Worm (Caenorhabditis elegans) whole organism, L2 larva: Measurements from ENCODE around the gene W05B2.2.

Source experiments
- alr-1 ChIP-seq: fragments of 150-350 bp; optimal IDR thresholded peaks from 2 replicates; lab custom pipeline; 2014; ENCODE audit warnings: missing biosample characterization, missing genetic modification characterization
- ama-1 ChIP-seq: fragments of 150-350 bp; optimal IDR thresholded peaks from 2 replicates; lab custom pipeline; 2018; ENCODE audit warnings: inconsistent platforms
- elt-3 ChIP-seq: sonication (generic microtip); optimal IDR thresholded peaks from 2 replicates; lab custom pipeline; 2017; ENCODE audit warnings: missing biosample characterization, missing genetic modification characterization
- mdl-1 ChIP-seq, 2 experiments: fragments of 150-350 bp in 1 of 2; sonication (generic microtip) in 1 of 2; optimal IDR thresholded peaks; 2 replicates each; lab custom pipeline; 2017; ENCODE audit warnings: missing biosample characterization in 2 of 2, missing genetic modification characterization in 2 of 2
- nhr-10 ChIP-seq: sonication (generic microtip); optimal IDR thresholded peaks from 2 replicates; lab custom pipeline; 2017; ENCODE audit warnings: missing biosample characterization, missing genetic modification characterization
- nhr-11 ChIP-seq: fragments of 150-350 bp; optimal IDR thresholded peaks from 2 replicates; lab custom pipeline; 2014; ENCODE audit warnings: missing biosample characterization, missing genetic modification characterization
- nhr-237 ChIP-seq: fragments of 150-350 bp; optimal IDR thresholded peaks from 2 replicates; lab custom pipeline; 2014; ENCODE audit warnings: missing biosample characterization, missing genetic modification characterization
- nhr-77 ChIP-seq: fragments of 150-350 bp; optimal IDR thresholded peaks from 2 replicates; lab custom pipeline; 2014; ENCODE audit warnings: missing biosample characterization, missing genetic modification characterization
- skn-1 ChIP-seq: sonication (generic microtip); optimal IDR thresholded peaks from 2 replicates; lab custom pipeline; 2017; ENCODE audit warnings: missing biosample characterization, missing genetic modification characterization
- sma-9 ChIP-seq, 2 experiments: fragments of 150-350 bp in 1 of 2; sonication (generic microtip) in 1 of 2; optimal IDR thresholded peaks; 2 replicates each; lab custom pipeline; 2014 to 2016; ENCODE audit warnings: missing genetic modification characterization in 2 of 2, mild to moderate bottlenecking in 1 of 2, missing biosample characterization in 1 of 2, missing compliant biosample characterization in 1 of 2, missing genetic modification reagents in 1 of 2, moderate library complexity in 1 of 2
- unc-62 ChIP-seq: fragments of 150-350 bp; optimal IDR thresholded peaks from 2 replicates; lab custom pipeline; 2014; ENCODE audit warnings: missing biosample characterization, missing genetic modification reagents, missing genetic modification characterization
- ztf-4 ChIP-seq: fragments of 150-350 bp; optimal IDR thresholded peaks from 2 replicates; lab custom pipeline; 2014; ENCODE audit warnings: missing biosample characterization, missing genetic modification characterization

DNA sequence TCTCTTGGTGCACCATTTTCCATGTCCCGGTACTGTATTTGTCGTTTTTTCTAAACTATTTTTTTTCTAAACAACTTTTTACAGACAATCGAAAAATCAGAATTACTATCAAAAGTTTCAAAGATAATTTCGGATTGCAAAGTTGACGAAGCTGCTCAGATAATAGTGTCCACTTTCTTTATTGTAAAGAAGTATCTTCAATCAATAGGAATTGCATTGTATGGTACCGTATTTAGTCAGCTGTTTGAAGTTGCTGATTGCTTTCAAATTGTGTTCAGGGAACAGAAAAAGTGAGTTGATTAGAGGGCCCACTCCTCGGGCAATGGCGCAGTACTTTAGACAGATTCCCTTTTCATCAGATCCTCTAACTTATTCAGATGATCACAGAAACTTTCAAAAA is 14.6 kb upstream of the W05B2.2 start:
- no peak for TF ChIP-seq nhr-77 (tag; lab: Kevin White, UChicago)
- TF ChIP-seq ama-1 (lab: Kevin White, UChicago): no peak
- TF ChIP-seq ztf-4 (tag; lab: Kevin White, UChicago): no peak
- TF ChIP-seq nhr-10 (tag; lab: Kevin White, UChicago): no peak
- no peak for TF ChIP-seq alr-1 (tag; lab: Kevin White, UChicago)
- no peak for TF ChIP-seq mdl-1 (tag; optimal IDR thresholded peaks at IDR 0.05; lab: Kevin White, UChicago)
- no peak for TF ChIP-seq sma-9 (GFP tag; optimal IDR thresholded peaks at IDR 0.05; lab: Kevin White, UChicago)
- no peak for TF ChIP-seq sma-9 (tag; optimal IDR thresholded peaks at IDR 0.05; lab: Kevin White, UChicago)
- TF ChIP-seq elt-3 (tag; lab: Kevin White, UChicago): no peak
- no peak for TF ChIP-seq unc-62 (GFP tag; lab: Kevin White, UChicago)
- no peak for TF ChIP-seq nhr-237 (tag; lab: Kevin White, UChicago)
- no peak for TF ChIP-seq skn-1
- TF ChIP-seq nhr-11: no peak
